Worm (Caenorhabditis elegans): ENCODE measurements around the gene K12D12.5.

Gene K12D12.5

ce11 chrII:11888150-11888549, 27.3 kb downstream of the K12D12.5 start:
- TF ChIP-seq bed-3 (GFP tag; optimal IDR thresholded peaks at IDR 0.05) (no peak), tbx-8 (GFP tag; optimal IDR thresholded peaks at IDR 0.05) (no peak), lin-13 (tag; optimal IDR thresholded peaks at IDR 0.05) (no peak), elt-1 (tag; optimal IDR thresholded peaks at IDR 0.05; ENCODE audit: borderline replicate concordance, insufficient read depth) (peak; percentile 86), ceh-83 (GFP tag; optimal IDR thresholded peaks at IDR 0.05) (no peak), blmp-1 (tag; optimal IDR thresholded peaks at IDR 0.05) (no peak), snpc-4 (tag; optimal IDR thresholded peaks at IDR 0.05) (no peak)

ce11 chrII:11889420-11890075, 28.7 kb downstream of the K12D12.5 start:
- TF ChIP-seq lin-32 (GFP tag; optimal IDR thresholded peaks at IDR 0.05), result peak; percentile 81
- no peak for TF ChIP-seq nhr-28 (tag; optimal IDR thresholded peaks at IDR 0.05)
- TF ChIP-seq lin-13 (tag; optimal IDR thresholded peaks at IDR 0.05), result peak; percentile 24
- TF ChIP-seq ztf-11 (tag; optimal IDR thresholded peaks at IDR 0.05), result peak; percentile 0
- peak; percentile 94 for TF ChIP-seq cnd-1 (tag; optimal IDR thresholded peaks at IDR 0.05)
- no peak for TF ChIP-seq zip-8 (tag; optimal IDR thresholded peaks at IDR 0.05)
- TF ChIP-seq ces-1 (GFP tag; optimal IDR thresholded peaks at IDR 0.05), result no peak
- TF ChIP-seq sptf-1 (tag; optimal IDR thresholded peaks at IDR 0.05), result peak; percentile 37
- TF ChIP-seq ceh-43 (GFP tag; optimal IDR thresholded peaks at IDR 0.05), result no peak
- TF ChIP-seq ceh-83 (GFP tag; optimal IDR thresholded peaks at IDR 0.05), result no peak
- TF ChIP-seq mls-2 (tag; optimal IDR thresholded peaks at IDR 0.05), result peak; percentile 56
- TF ChIP-seq nhr-2 (tag; optimal IDR thresholded peaks at IDR 0.05), result peak; percentile 68
- TF ChIP-seq nhr-237 (tag; optimal IDR thresholded peaks at IDR 0.05), result no peak

- TF ChIP-seq tbx-8 (GFP tag; optimal IDR thresholded peaks at IDR 0.05) (no peak), nhr-76 (tag; optimal IDR thresholded peaks at IDR 0.05) (no peak), zip-8 (tag; optimal IDR thresholded peaks at IDR 0.05) (peak; percentile 31), hlh-1 (tag; optimal IDR thresholded peaks at IDR 0.05) (no peak), unc-39 (tag; optimal IDR thresholded peaks at IDR 0.05) (no peak), mls-2 (tag; optimal IDR thresholded peaks at IDR 0.05) (peak; percentile 60), nhr-2 (tag; optimal IDR thresholded peaks at IDR 0.05) (peak; percentile 65), unc-62 (GFP tag; optimal IDR thresholded peaks at IDR 0.05) (no peak), ceh-83 (GFP tag; optimal IDR thresholded peaks at IDR 0.05) (no peak), ceh-43 (GFP tag; optimal IDR thresholded peaks at IDR 0.05) (no peak), lin-32 (GFP tag; optimal IDR thresholded peaks at IDR 0.05) (peak; percentile 100), blmp-1 (tag; optimal IDR thresholded peaks at IDR 0.05) (no peak), bed-3 (GFP tag; optimal IDR thresholded peaks at IDR 0.05) (no peak), nhr-12 (tag; optimal IDR thresholded peaks at IDR 0.05) (no peak), mep-1 (tag; optimal IDR thresholded peaks at IDR 0.05) (no peak), flh-1 (GFP tag; optimal IDR thresholded peaks at IDR 0.05) (no peak), pha-4 (tag; optimal IDR thresholded peaks at IDR 0.05) (no peak), lin-13 (tag; optimal IDR thresholded peaks at IDR 0.05) (no peak), sptf-1 (tag; optimal IDR thresholded peaks at IDR 0.05) (peak; percentile 28), ztf-11 (tag; optimal IDR thresholded peaks at IDR 0.05) (peak; percentile 11), nhr-28 (tag; optimal IDR thresholded peaks at IDR 0.05) (no peak), M03D4.4 (tag; optimal IDR thresholded peaks at IDR 0.05) (no peak), ces-1 (GFP tag; optimal IDR thresholded peaks at IDR 0.05) (peak; percentile 14), unc-120 (tag; optimal IDR thresholded peaks at IDR 0.05; ENCODE audit: poor library complexity, severe bottlenecking) (no peak), ceh-39 (tag; optimal IDR thresholded peaks at IDR 0.05) (peak; percentile 17), lsy-2 (tag; optimal IDR thresholded peaks at IDR 0.05) (no peak), nhr-237 (tag; optimal IDR thresholded peaks at IDR 0.05) (no peak), snpc-4 (tag; optimal IDR thresholded peaks at IDR 0.05) (no peak), sem-2 (GFP tag; optimal IDR thresholded peaks at IDR 0.05) (no peak), elt-1 (tag; optimal IDR thresholded peaks at IDR 0.05; ENCODE audit: borderline replicate concordance, insufficient read depth) (no peak), cnd-1 (tag; optimal IDR thresholded peaks at IDR 0.05) (peak; percentile 91), drap-1 (GFP tag; optimal IDR thresholded peaks at IDR 0.05) (no peak), ham-2 (GFP tag; optimal IDR thresholded peaks at IDR 0.05) (peak; percentile 5), mab-5 (tag; optimal IDR thresholded peaks at IDR 0.05) (no peak), elt-3 (tag; optimal IDR thresholded peaks at IDR 0.05) (no peak)
These were observed 29.8 kb downstream of the K12D12.5 start for ce11 chrII:11890596-11890995.

All from whole organism, mixed stage, embryonic.